ENCODE assay signal across 4 worm cellular contexts in the genomic region with DNA sequence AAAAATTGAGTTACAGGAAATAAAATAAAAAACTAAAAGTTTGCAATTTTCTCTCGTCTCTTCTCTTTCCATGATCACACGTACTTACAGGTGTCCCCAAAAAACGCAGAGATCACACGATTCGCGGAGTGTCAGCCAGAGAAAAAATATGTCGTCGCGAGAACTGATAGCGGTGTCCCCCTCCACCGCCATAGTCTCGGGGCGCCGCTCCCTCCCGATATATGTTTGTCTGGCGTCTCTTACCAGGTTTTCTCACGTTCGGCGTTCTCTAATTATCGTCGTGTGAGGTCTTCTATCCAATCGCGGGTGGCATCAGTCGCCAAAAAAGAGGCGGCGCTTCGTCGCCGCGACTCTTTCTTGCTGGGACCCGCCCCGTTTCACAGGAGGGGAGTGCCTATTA.
TF ChIP-seq lines count a peak whose summit lies in the region.
"Not testable (repeated sequence)": the region's sequence is repeated elsewhere in the genome, so short reads cannot be mapped to it uniquely, and the experiment has no call there.

A gene (plus strand): TSS at position 328 of the 400 bp plus-strand sequence.

TF ChIP-seq in whole organism, L1 larva, 84 proteins besides CTCF, POLR2A, EP300 and RAD21:
- TF ChIP-seq lin-14 (GFP tag; optimal IDR thresholded peaks at IDR 0.05; lab: Kevin White, UChicago) (peak; percentile 61), nhr-19 (GFP tag; conservative IDR thresholded peaks at IDR 0.05; lab: Robert Waterston, UW) (peak; percentile 34; the same call in 1 of the 2 replicates), rnt-1 (tag; optimal IDR thresholded peaks at IDR 0.05; lab: Kevin White, UChicago) (peak; percentile 15)

TF ChIP-seq in whole organism, L3 larva, 47 proteins besides CTCF, POLR2A, EP300 and RAD21:
- TF ChIP-seq elt-2 (tag; optimal IDR thresholded peaks at IDR 0.05; lab: Kevin White, UChicago) = peak; percentile 43

TF ChIP-seq in whole organism, L4 larva, 104 proteins besides CTCF, POLR2A, EP300 and RAD21:
- TF ChIP-seq ceh-20 (GFP tag; IDR thresholded peaks at IDR 0.05; lab: Robert Waterston, UW) (0 out of 2 replicates have a peak, but pooled peaks have one; percentile 13), php-3 (GFP tag; IDR thresholded peaks at IDR 0.05; lab: Robert Waterston, UW) (peak; percentile 70), egl-43 (GFP tag; IDR thresholded peaks at IDR 0.05; lab: Robert Waterston, UW) (0 out of 2 replicates have a peak, but pooled peaks have one; percentile 15), set-16 (GFP tag; IDR thresholded peaks at IDR 0.05; lab: Robert Waterston, UW) (peak; percentile 67), dmd-6 (GFP tag; IDR thresholded peaks at IDR 0.05; lab: Robert Waterston, UW) (peak; percentile 59), hmg-1.1 (GFP tag; IDR thresholded peaks at IDR 0.05; lab: Robert Waterston, UW) (0 out of 2 replicates have a peak, but pooled peaks have one; percentile 41), hlh-11 (tag; optimal IDR thresholded peaks at IDR 0.05; lab: Kevin White, UChicago) (peak; percentile 51), arid-1 (GFP tag; conservative IDR thresholded peaks at IDR 0.05; lab: Robert Waterston, UW) (0 out of 2 replicates have a peak, but pooled peaks have one; percentile 18), pha-4 (GFP tag; IDR thresholded peaks at IDR 0.05; lab: Robert Waterston, UW) (peak; percentile 17; the same call in 1 of the 2 replicates), lin-1 (GFP tag; IDR thresholded peaks at IDR 0.05; lab: Robert Waterston, UW) (0 out of 2 replicates have a peak, but pooled peaks have one; percentile 46), tra-1 (GFP tag; IDR thresholded peaks at IDR 0.05; lab: Robert Waterston, UW) (peak; percentile 98)
- TF ChIP-seq pha-4 (tag; optimal IDR thresholded peaks at IDR 0.05; lab: Kevin White, UChicago) = not testable (repeated sequence)

TF ChIP-seq in whole organism, young adult, 124 proteins besides CTCF, POLR2A, EP300 and RAD21:
- TF ChIP-seq zfh-2 (GFP tag; conservative IDR thresholded peaks at IDR 0.05; lab: Robert Waterston, UW) (peak; percentile 30; the same call in 1 of the 2 replicates), F37B4.10 (GFP tag; IDR thresholded peaks at IDR 0.05; lab: Robert Waterston, UW) (0 out of 2 replicates have a peak, but pooled peaks have one; percentile 12), hmg-1.2 (GFP tag; IDR thresholded peaks at IDR 0.05; lab: Robert Waterston, UW) (peak; percentile 76; the same call in 1 of the 2 replicates), nfyb-1 (GFP tag; IDR thresholded peaks at IDR 0.05; lab: Robert Waterston, UW) (peak; percentile 42; the same call in 1 of the 2 replicates), mcd-1 (GFP tag; IDR thresholded peaks at IDR 0.05; lab: Robert Waterston, UW) (0 out of 2 replicates have a peak, but pooled peaks have one; percentile 29), dox-1 (GFP tag; IDR thresholded peaks at IDR 0.05; lab: Robert Waterston, UW) (peak; percentile 69)
